Worm (Caenorhabditis elegans) whole organism, mixed stage, embryonic: ENCODE results near the gene rpl-20.
"Not testable (repeated sequence)": the region's sequence is repeated elsewhere in the genome, so short reads cannot be mapped to it uniquely, and the experiment has no call there.

Experiments used
- bed-3 ChIP-seq: fragments of 200-800 bp; sonication (Bioruptor generic); optimal IDR thresholded peaks from 3 replicates; lab custom pipeline; 2018; ENCODE audit warnings: mild to moderate bottlenecking, missing genetic modification characterization, moderate library complexity, missing compliant biosample characterization
- ces-1 ChIP-seq: fragments of 150-350 bp; optimal IDR thresholded peaks from 2 replicates; lab custom pipeline; 2014; ENCODE audit warnings: missing biosample characterization, missing genetic modification reagents, missing genetic modification characterization
- elt-3 ChIP-seq: fragments of 150-350 bp; optimal IDR thresholded peaks from 2 replicates; lab custom pipeline; 2014; ENCODE audit warnings: missing biosample characterization, missing genetic modification characterization
- lin-13 ChIP-seq: fragments of 150-350 bp; optimal IDR thresholded peaks from 2 replicates; lab custom pipeline; 2014; ENCODE audit warnings: missing biosample characterization, missing genetic modification characterization
- sem-2 ChIP-seq: fragments of 200-800 bp; sonication (Bioruptor generic); optimal IDR thresholded peaks from 2 replicates; lab custom pipeline; 2018; ENCODE audit warnings: mild to moderate bottlenecking, missing genetic modification characterization, missing compliant biosample characterization

DNA sequence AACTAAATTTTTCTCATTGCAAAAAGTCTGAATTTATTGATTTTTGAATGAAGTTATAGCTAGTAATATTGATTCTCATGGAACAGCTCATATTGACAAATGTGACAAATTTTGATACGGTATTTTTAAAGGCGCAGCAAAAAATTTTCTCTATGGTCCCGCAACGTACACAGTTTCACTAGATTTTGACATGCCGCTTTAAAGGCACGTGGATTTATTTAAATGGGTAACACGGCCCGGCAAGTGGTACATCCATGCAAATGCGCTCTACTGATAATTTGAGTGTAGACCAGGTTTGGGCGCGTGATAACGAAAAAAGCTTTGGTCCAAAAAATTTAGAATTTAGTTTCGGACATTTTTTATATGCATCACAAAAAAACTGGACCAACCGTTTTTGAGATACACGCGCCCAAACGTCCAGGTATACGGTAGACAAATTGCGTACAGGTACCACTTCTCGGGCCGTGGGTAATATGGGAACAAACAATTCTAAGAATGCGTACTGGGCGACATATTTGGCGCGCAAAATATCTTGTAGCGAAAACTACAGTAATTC lies 13.5 kb upstream of the rpl-20 start:
- not testable (repeated sequence) for TF ChIP-seq elt-3 (tag; lab: Kevin White, UChicago); sem-2 (GFP tag; lab: Kevin White, UChicago); bed-3 (GFP tag; lab: Kevin White, UChicago); lin-13; ces-1 (GFP tag; lab: Kevin White, UChicago)
